Worm (Caenorhabditis elegans) whole organism, young adult: ENCODE data around the gene nhr-171.

Source experiments
- B0261.1 ChIP-seq: sonication (generic microtip); optimal IDR thresholded peaks from 2 replicates; lab custom pipeline; 2016; ENCODE audit warnings: mild to moderate bottlenecking, missing genetic modification characterization, moderate library complexity, missing compliant biosample characterization
- C17E4.6 ChIP-seq: fragments of 200-800 bp; sonication (Bioruptor generic); IDR thresholded peaks from 2 replicates; pipeline ENCODE4 v1.3.6; 2022; ENCODE audit warnings: missing genetic modification reagents, missing genetic modification characterization, missing compliant biosample characterization
- F22D6.2 ChIP-seq: sonication (generic microtip); optimal IDR thresholded peaks from 2 replicates; lab custom pipeline; 2016; ENCODE audit warnings: mild to moderate bottlenecking, missing genetic modification characterization, missing compliant biosample characterization
- F55B11.4 ChIP-seq: sonication (generic microtip); optimal IDR thresholded peaks from 2 replicates; lab custom pipeline; 2016; ENCODE audit warnings: missing compliant biosample characterization, missing genetic modification characterization, borderline replicate concordance; ENCODE audit not compliant: insufficient read depth
- F57A8.1 ChIP-seq: fragments of 200-800 bp; sonication (Bioruptor generic); optimal IDR thresholded peaks from 2 replicates; lab custom pipeline; 2018; ENCODE audit warnings: mild to moderate bottlenecking, missing genetic modification characterization, moderate library complexity, missing compliant biosample characterization
- ZK185.1 ChIP-seq: sonication (generic microtip); optimal IDR thresholded peaks from 2 replicates; lab custom pipeline; 2016; ENCODE audit warnings: mild to moderate bottlenecking, missing genetic modification characterization, missing compliant biosample characterization; ENCODE audit not compliant: poor library complexity, severe bottlenecking
- ama-1 ChIP-seq, 3 experiments: fragments of 150-350 bp in 1 of 3; sonication (generic microtip) in 2 of 3; optimal IDR thresholded peaks; 2 replicates each; lab custom pipeline; 2014 to 2018; ENCODE audit warnings: missing biosample characterization in 2 of 3, missing genetic modification characterization in 2 of 3, missing genetic modification reagents in 2 of 3
- aptf-3 ChIP-seq: fragments of 200-800 bp; sonication (Bioruptor generic); IDR thresholded peaks from 2 replicates; pipeline ENCODE4 v1.3.6; 2022; ENCODE audit warnings: missing genetic modification characterization, missing compliant biosample characterization
- ekl-4 ChIP-seq: fragments of 200-800 bp; sonication (Bioruptor generic); IDR thresholded peaks from 2 replicates; pipeline ENCODE4 v1.3.6; 2022; ENCODE audit warnings: missing genetic modification reagents, missing genetic modification characterization, missing compliant biosample characterization
- him-1 ChIP-seq: sonication (generic microtip); optimal IDR thresholded peaks from 2 replicates; lab custom pipeline; 2016; ENCODE audit warnings: missing genotype, missing genetic modification reagents, missing genetic modification characterization, missing compliant biosample characterization
- mes-4 ChIP-seq: sonication (generic microtip); optimal IDR thresholded peaks from 2 replicates; lab custom pipeline; 2016; ENCODE audit warnings: missing genotype, missing genetic modification characterization, missing compliant biosample characterization
- zfh-2 ChIP-seq: fragments of 200-800 bp; sonication (Bioruptor generic); conservative IDR thresholded peaks from 2 replicates; pipeline ENCODE4 v1.3.6; 2022; ENCODE audit warnings: missing genetic modification reagents, missing genetic modification characterization, missing compliant biosample characterization

DNA sequence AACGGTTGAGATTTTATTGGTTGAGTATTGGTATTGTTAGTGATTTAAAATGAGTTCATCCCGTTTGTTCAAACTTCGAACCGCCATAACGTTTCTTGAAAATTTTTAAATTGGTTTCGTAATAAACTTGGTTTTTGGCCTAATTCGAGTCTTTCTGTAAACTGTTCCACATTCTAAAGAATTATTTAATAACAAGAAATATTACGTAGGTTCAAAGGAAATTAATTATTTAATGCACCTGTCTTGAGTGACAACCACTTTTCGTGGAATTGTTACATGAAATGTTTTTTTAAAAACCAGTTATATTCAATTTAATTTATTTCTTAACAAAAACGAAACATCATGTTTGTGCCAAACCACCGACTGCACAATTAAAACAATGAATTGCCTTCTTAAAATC lies 10.4 kb upstream of the nhr-171 start:
- no peak for TF ChIP-seq F57A8.1 (GFP tag; lab: Kevin White, UChicago)
- no peak for TF ChIP-seq F22D6.2
- TF ChIP-seq aptf-3, result no peak
- no peak for TF ChIP-seq F55B11.4 (tag; lab: Kevin White, UChicago)
- TF ChIP-seq ZK185.1 (tag; lab: Kevin White, UChicago), result no peak
- TF ChIP-seq ekl-4 (GFP tag; lab: Robert Waterston, UW), result no peak
- TF ChIP-seq ama-1 (optimal IDR thresholded peaks at IDR 0.05; lab: Kevin White, UChicago), result no peak
- no peak for TF ChIP-seq ama-1 (GFP tag; optimal IDR thresholded peaks at IDR 0.05; lab: Kevin White, UChicago)
- TF ChIP-seq mes-4 (tag; lab: Kevin White, UChicago), result no peak
- TF ChIP-seq C17E4.6, result no peak
- no peak for TF ChIP-seq him-1 (tag; lab: Kevin White, UChicago)
- no peak for TF ChIP-seq zfh-2
- TF ChIP-seq B0261.1 (tag; lab: Kevin White, UChicago), result no peak
